Worm (Caenorhabditis elegans): ENCODE data around the gene hrg-3.
A peak's percentile ranks its signal among the peaks of the same experiment; 100 is the strongest.

hrg-3 gene

ce11 chrV:9714909-9715308, 41.4 kb upstream of the hrg-3 start, which contains the start of gene F40F9.3:
Gene F40F9.3 (plus strand): TSS chrV:9715209.
- TF ChIP-seq ztf-11 (tag; optimal IDR thresholded peaks at IDR 0.05) (no peak), fos-1 (tag; optimal IDR thresholded peaks at IDR 0.05) (no peak), vab-15 (tag; optimal IDR thresholded peaks at IDR 0.05) (no peak), fkh-10 (GFP tag; optimal IDR thresholded peaks at IDR 0.05) (no peak), ets-5 (GFP tag; IDR thresholded peaks at IDR 0.05) (no peak), egl-27 (tag; optimal IDR thresholded peaks at IDR 0.05) (no peak), nhr-85 (tag) (no peak), unc-62 (GFP tag; optimal IDR thresholded peaks at IDR 0.05) (no peak), tlp-1 (tag; optimal IDR thresholded peaks at IDR 0.05) (no peak), nhr-76 (tag; optimal IDR thresholded peaks at IDR 0.05) (no peak), nhr-77 (tag; optimal IDR thresholded peaks at IDR 0.05) (no peak), C16A3.4 (tag; optimal IDR thresholded peaks at IDR 0.05) (no peak), nhr-84 (tag; optimal IDR thresholded peaks at IDR 0.05) (no peak), ceh-82 (tag; optimal IDR thresholded peaks at IDR 0.05) (no peak)

ce11 chrV:9716397-9716796, 39.9 kb upstream of the hrg-3 start, which contains the start of gene str-188:
Gene str-188 (plus strand): TSS chrV:9716697.
- TF ChIP-seq alr-1 (tag; optimal IDR thresholded peaks at IDR 0.05; ENCODE audit: borderline replicate concordance), result no peak
- no peak for TF ChIP-seq snpc-4 (tag; optimal IDR thresholded peaks at IDR 0.05)
- no peak for TF ChIP-seq ceh-8 (GFP tag; optimal IDR thresholded peaks at IDR 0.05)
- TF ChIP-seq ces-1 (GFP tag; optimal IDR thresholded peaks at IDR 0.05), result no peak
- no peak for TF ChIP-seq nhr-237 (tag; optimal IDR thresholded peaks at IDR 0.05)
- no peak for TF ChIP-seq nhr-85 (tag)
- TF ChIP-seq blmp-1 (tag; optimal IDR thresholded peaks at IDR 0.05), result no peak
- no peak for TF ChIP-seq nhr-84 (tag; optimal IDR thresholded peaks at IDR 0.05)
- TF ChIP-seq efl-3 (GFP tag; optimal IDR thresholded peaks at IDR 0.05), result no peak
- no peak for TF ChIP-seq lin-35 (GFP tag; optimal IDR thresholded peaks at IDR 0.05)
- TF ChIP-seq lin-39 (tag; optimal IDR thresholded peaks at IDR 0.05), result no peak
- TF ChIP-seq F16B12.6 (tag; optimal IDR thresholded peaks at IDR 0.05), result no peak
- TF ChIP-seq nhr-71 (tag; optimal IDR thresholded peaks at IDR 0.05), result no peak

ce11 chrV:9724021-9724671, 32.1 kb upstream of the hrg-3 start, which contains the start of gene slcr-46.3:
Gene slcr-46.3 (minus strand): TSS chrV:9724106.
- TF ChIP-seq mdl-1 (tag; optimal IDR thresholded peaks at IDR 0.05) (no peak), blmp-1 (tag; optimal IDR thresholded peaks at IDR 0.05) (peak; percentile 25), aha-1 (tag; optimal IDR thresholded peaks at IDR 0.05) (no peak), snpc-4 (tag; optimal IDR thresholded peaks at IDR 0.05) (no peak), mep-1 (tag; optimal IDR thresholded peaks at IDR 0.05) (peak; percentile 7), lin-35 (GFP tag; optimal IDR thresholded peaks at IDR 0.05) (peak in 1 of 2 experiments; percentile 37), dpl-1 (GFP tag; optimal IDR thresholded peaks at IDR 0.05) (peak in 1 of 3 experiments; percentile 5), lsy-2 (tag; optimal IDR thresholded peaks at IDR 0.05) (peak in 1 of 2 experiments; percentile 49), elt-3 (tag; optimal IDR thresholded peaks at IDR 0.05) (peak in 1 of 6 experiments; percentile 9), snu-23 (GFP tag; optimal IDR thresholded peaks at IDR 0.05) (peak; percentile 21), lin-14 (GFP tag; optimal IDR thresholded peaks at IDR 0.05) (peak; percentile 42), nhr-85 (tag) (peak; percentile 76), C16A3.4 (tag; optimal IDR thresholded peaks at IDR 0.05) (peak; percentile 13)

- TF ChIP-seq elt-2 (tag; optimal IDR thresholded peaks at IDR 0.05) (peak; percentile 21), lin-35 (GFP tag; optimal IDR thresholded peaks at IDR 0.05) (peak in 1 of 2 experiments; percentile 8), unc-130 (tag; optimal IDR thresholded peaks at IDR 0.05) (no peak), ceh-63 (GFP tag; optimal IDR thresholded peaks at IDR 0.05) (no peak), F16B12.6 (tag; optimal IDR thresholded peaks at IDR 0.05) (no peak), tlp-1 (tag; optimal IDR thresholded peaks at IDR 0.05) (no peak), nhr-12 (tag; optimal IDR thresholded peaks at IDR 0.05) (no peak), hlh-17 (GFP tag; optimal IDR thresholded peaks at IDR 0.05; ENCODE audit: borderline replicate concordance) (no peak), nhr-237 (tag; optimal IDR thresholded peaks at IDR 0.05) (no peak), fos-1 (tag; optimal IDR thresholded peaks at IDR 0.05) (no peak), pqm-1 (tag; optimal IDR thresholded peaks at IDR 0.05) (no peak)
These were observed 30.5 kb upstream of the hrg-3 start for ce11 chrV:9725719-9726118.

Data from whole organism, L1 larva.